Worm (Caenorhabditis elegans) whole organism, L1 larva: ENCODE results near the gene fpn-1.2.

Source experiments
- aha-1 ChIP-seq: fragments of 150-350 bp; optimal IDR thresholded peaks from 2 replicates; lab custom pipeline; 2014; ENCODE audit warnings: missing biosample characterization, missing genetic modification characterization
- hpl-2 ChIP-seq: fragments of 150-350 bp; optimal IDR thresholded peaks from 2 replicates; lab custom pipeline; 2014; ENCODE audit warnings: missing biosample characterization, missing genetic modification reagents, missing genetic modification characterization
- nhr-237 ChIP-seq: fragments of 150-350 bp; optimal IDR thresholded peaks from 2 replicates; lab custom pipeline; 2014; ENCODE audit warnings: missing biosample characterization, missing genetic modification characterization
- nhr-90 ChIP-seq: sonication (generic microtip); optimal IDR thresholded peaks from 2 replicates; lab custom pipeline; 2016; ENCODE audit warnings: mild to moderate bottlenecking, missing genetic modification characterization, missing compliant biosample characterization; ENCODE audit not compliant: poor library complexity
- tbx-2 ChIP-seq: sonication (generic microtip); optimal IDR thresholded peaks from 2 replicates; lab custom pipeline; 2016; ENCODE audit warnings: missing genetic modification characterization, missing compliant biosample characterization
- unc-130 ChIP-seq: fragments of 150-350 bp; optimal IDR thresholded peaks from 2 replicates; lab custom pipeline; 2017; ENCODE audit warnings: missing biosample characterization, missing genetic modification characterization, inconsistent platforms

DNA sequence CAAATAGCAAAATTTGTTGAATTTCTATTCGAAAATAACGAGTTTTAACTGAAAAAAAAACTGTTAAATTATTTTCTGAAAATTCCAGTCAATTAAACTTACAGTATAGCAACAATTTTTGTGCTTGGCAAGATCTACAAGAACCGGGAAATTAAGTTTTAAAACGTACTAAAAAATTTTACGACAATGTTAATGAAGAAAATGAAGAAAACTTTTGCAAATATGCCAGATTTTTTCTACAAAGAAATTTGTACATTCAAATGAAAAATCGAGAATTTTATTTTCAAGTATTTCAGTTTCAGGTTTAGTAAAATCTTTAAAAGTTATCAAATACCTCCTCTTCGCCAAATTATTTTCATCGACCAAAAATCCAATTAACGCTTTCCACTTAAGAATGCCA lies 22.5 kb downstream of the fpn-1.2 start, which contains the start of gene cnc-11:
- TF ChIP-seq nhr-237 (tag; lab: Kevin White, UChicago) (no peak), unc-130 (no peak), aha-1 (tag; lab: Kevin White, UChicago) (no peak), tbx-2 (no peak), hpl-2 (GFP tag; lab: Kevin White, UChicago) (no peak), nhr-90 (tag; lab: Kevin White, UChicago) (no peak)
